Worm (Caenorhabditis elegans) whole organism, young adult: ENCODE results near the gene srlf-3.

Source experiments
- B0019.2 ChIP-seq: fragments of 200-800 bp; sonication (Bioruptor generic); conservative IDR thresholded peaks from 2 replicates; pipeline ENCODE4 v1.3.6; 2022; ENCODE audit warnings: missing genetic modification reagents, missing genetic modification characterization, missing compliant biosample characterization
- B0035.1 ChIP-seq: sonication (generic microtip); optimal IDR thresholded peaks from 2 replicates; lab custom pipeline; 2016; ENCODE audit warnings: missing genetic modification characterization, mild to moderate bottlenecking, missing compliant biosample characterization, missing genotype, missing genetic modification reagents
- F23B12.7 ChIP-seq: sonication (generic microtip); optimal IDR thresholded peaks from 2 replicates; lab custom pipeline; 2017; ENCODE audit warnings: missing genetic modification characterization, mild to moderate bottlenecking, missing compliant biosample characterization, antibody characterized with exemption, moderate library complexity; ENCODE audit not compliant: insufficient read depth
- F37B4.10 ChIP-seq: fragments of 200-800 bp; sonication (Bioruptor generic); IDR thresholded peaks from 2 replicates; pipeline ENCODE4 v1.3.6; 2022; ENCODE audit warnings: missing genetic modification characterization, missing compliant biosample characterization
- F57C9.4 ChIP-seq: sonication (generic microtip); optimal IDR thresholded peaks from 2 replicates; lab custom pipeline; 2017; ENCODE audit warnings: mild to moderate bottlenecking, missing genetic modification characterization, missing compliant biosample characterization
- K11D2.4 ChIP-seq: fragments of 200-800 bp; sonication (Bioruptor generic); IDR thresholded peaks from 2 replicates; pipeline ENCODE4 v1.3.6; 2022; ENCODE audit warnings: missing genetic modification reagents, missing genetic modification characterization, missing compliant biosample characterization
- T26A5.8 ChIP-seq: sonication (generic microtip); optimal IDR thresholded peaks from 2 replicates; lab custom pipeline; 2016; ENCODE audit warnings: missing genetic modification characterization, missing compliant biosample characterization
- Y53F4B.3 ChIP-seq: fragments of 200-800 bp; sonication (Bioruptor generic); IDR thresholded peaks from 2 replicates; pipeline ENCODE4 v1.3.6; 2022; ENCODE audit warnings: missing genetic modification reagents, missing genetic modification characterization, missing compliant biosample characterization
- Y53G8AR.9 ChIP-seq: fragments of 200-800 bp; sonication (Bioruptor generic); conservative IDR thresholded peaks from 2 replicates; pipeline ENCODE4 v1.3.6; 2022; ENCODE audit warnings: missing genetic modification reagents, missing genetic modification characterization, missing compliant biosample characterization
- Y56A3A.18 ChIP-seq: fragments of 200-800 bp; sonication (Bioruptor generic); IDR thresholded peaks from 2 replicates; pipeline ENCODE4 v1.3.6; 2022; ENCODE audit warnings: missing genetic modification reagents, missing genetic modification characterization, missing compliant biosample characterization
- ZK185.1 ChIP-seq: sonication (generic microtip); optimal IDR thresholded peaks from 2 replicates; lab custom pipeline; 2016; ENCODE audit warnings: mild to moderate bottlenecking, missing genetic modification characterization, missing compliant biosample characterization; ENCODE audit not compliant: poor library complexity, severe bottlenecking
- aptf-2 ChIP-seq: fragments of 200-800 bp; sonication (Bioruptor generic); conservative IDR thresholded peaks from 2 replicates; pipeline ENCODE4 v1.3.6; 2022; ENCODE audit warnings: missing genetic modification reagents, missing genetic modification characterization, missing compliant biosample characterization
- aptf-3 ChIP-seq: fragments of 200-800 bp; sonication (Bioruptor generic); IDR thresholded peaks from 2 replicates; pipeline ENCODE4 v1.3.6; 2022; ENCODE audit warnings: missing genetic modification characterization, missing compliant biosample characterization
- athp-1 ChIP-seq: sonication (generic microtip); optimal IDR thresholded peaks from 2 replicates; lab custom pipeline; 2017; ENCODE audit warnings: mild to moderate bottlenecking, missing genetic modification characterization, missing compliant biosample characterization
- attf-3 ChIP-seq: fragments of 200-800 bp; sonication (Bioruptor generic); conservative IDR thresholded peaks from 2 replicates; pipeline ENCODE4 v1.3.6; 2022; ENCODE audit warnings: missing genetic modification reagents, missing genetic modification characterization, missing compliant biosample characterization
- bed-2 ChIP-seq: fragments of 200-800 bp; sonication (Bioruptor generic); IDR thresholded peaks from 2 replicates; pipeline ENCODE4 v1.3.6; 2022; ENCODE audit warnings: missing genetic modification reagents, missing genetic modification characterization, missing compliant biosample characterization
- ccch-3 ChIP-seq: fragments of 200-800 bp; sonication (Bioruptor generic); optimal IDR thresholded peaks from 2 replicates; lab custom pipeline; 2018; ENCODE audit warnings: mild to moderate bottlenecking, missing genetic modification characterization, missing compliant biosample characterization
- ceh-58 ChIP-seq: fragments of 200-800 bp; sonication (Bioruptor generic); IDR thresholded peaks from 2 replicates; pipeline ENCODE4 v1.3.6; 2022; ENCODE audit warnings: missing genetic modification characterization, missing compliant biosample characterization
- ceh-79 ChIP-seq: sonication (generic microtip); optimal IDR thresholded peaks from 2 replicates; lab custom pipeline; 2017; ENCODE audit warnings: mild to moderate bottlenecking, missing genetic modification characterization, missing compliant biosample characterization
- dpl-1 ChIP-seq: fragments of 150-350 bp; optimal IDR thresholded peaks from 2 replicates; lab custom pipeline; 2014; ENCODE audit warnings: missing biosample characterization, missing genetic modification reagents, missing genetic modification characterization
- efl-1 ChIP-seq: fragments of 150-350 bp; optimal IDR thresholded peaks from 2 replicates; lab custom pipeline; 2014; ENCODE audit warnings: missing biosample characterization, missing genetic modification reagents, missing genetic modification characterization
- hlh-12 ChIP-seq: sonication (generic microtip); optimal IDR thresholded peaks from 2 replicates; lab custom pipeline; 2016; ENCODE audit warnings: missing genetic modification characterization, missing compliant biosample characterization
- hrde-1 ChIP-seq: sonication (generic microtip); optimal IDR thresholded peaks from 2 replicates; lab custom pipeline; 2016; ENCODE audit warnings: missing genetic modification characterization, mild to moderate bottlenecking, missing compliant biosample characterization, moderate library complexity, missing genotype, missing genetic modification reagents, borderline replicate concordance
- let-607 ChIP-seq, 2 experiments: fragments of 200-800 bp in 1 of 2; sonication (Bioruptor generic) in 1 of 2; sonication (generic microtip) in 1 of 2; optimal IDR thresholded peaks; 2 replicates each; lab custom pipeline; 2016 to 2018; ENCODE audit warnings: mild to moderate bottlenecking in 2 of 2, missing compliant biosample characterization in 2 of 2, missing genetic modification characterization in 2 of 2, moderate library complexity in 2 of 2, missing genotype in 1 of 2
- lin-40 ChIP-seq: sonication (generic microtip); optimal IDR thresholded peaks from 2 replicates; lab custom pipeline; 2016; ENCODE audit warnings: missing genetic modification characterization, mild to moderate bottlenecking, missing compliant biosample characterization, missing genotype, missing genetic modification reagents
- lsl-1 ChIP-seq: fragments of 200-800 bp; sonication (Bioruptor generic); optimal IDR thresholded peaks from 2 replicates; lab custom pipeline; 2018; ENCODE audit warnings: mild to moderate bottlenecking, missing genetic modification characterization, moderate library complexity, missing compliant biosample characterization
- lsy-27 ChIP-seq: sonication (generic microtip); optimal IDR thresholded peaks from 2 replicates; lab custom pipeline; 2017; ENCODE audit warnings: missing genetic modification characterization, mild to moderate bottlenecking, missing compliant biosample characterization, antibody characterized with exemption, missing genotype, borderline replicate concordance; ENCODE audit not compliant: insufficient read depth
- madf-10 ChIP-seq: sonication (generic microtip); optimal IDR thresholded peaks from 2 replicates; lab custom pipeline; 2016; ENCODE audit warnings: mild to moderate bottlenecking, missing genetic modification characterization, missing compliant biosample characterization
- mcd-1 ChIP-seq: fragments of 200-800 bp; sonication (Bioruptor generic); IDR thresholded peaks from 2 replicates; pipeline ENCODE4 v1.3.6; 2022; ENCODE audit warnings: missing genetic modification reagents, missing genetic modification characterization, missing compliant biosample characterization
- nhr-27 ChIP-seq: fragments of 200-800 bp; sonication (Bioruptor generic); optimal IDR thresholded peaks from 2 replicates; lab custom pipeline; 2018; ENCODE audit warnings: mild to moderate bottlenecking, missing genetic modification characterization, moderate library complexity, missing compliant biosample characterization
- nhr-80 ChIP-seq: sonication (generic microtip); optimal IDR thresholded peaks from 2 replicates; lab custom pipeline; 2016; ENCODE audit warnings: missing genetic modification characterization, missing compliant biosample characterization
- rpc-1 ChIP-seq, 2 experiments: fragments of 150-350 bp in 1 of 2; sonication (generic microtip) in 1 of 2; optimal IDR thresholded peaks; 2 replicates each; lab custom pipeline; 2014 to 2018; ENCODE audit warnings: missing biosample characterization in 1 of 2, missing genetic modification characterization in 1 of 2, missing genetic modification reagents in 1 of 2, missing genotype in 1 of 2
- tbp1 ChIP-seq: fragments of 200-800 bp; sonication (Bioruptor generic); optimal IDR thresholded peaks from 2 replicates; lab custom pipeline; 2018; ENCODE audit warnings: mild to moderate bottlenecking, missing genetic modification characterization, missing compliant biosample characterization
- tbx-9 ChIP-seq: sonication (generic microtip); optimal IDR thresholded peaks from 2 replicates; lab custom pipeline; 2016; ENCODE audit warnings: borderline replicate concordance, missing genetic modification characterization, inconsistent platforms, missing compliant biosample characterization
- tlf-1 ChIP-seq: fragments of 200-800 bp; sonication (Bioruptor generic); optimal IDR thresholded peaks from 2 replicates; lab custom pipeline; 2018; ENCODE audit warnings: mild to moderate bottlenecking, missing genetic modification characterization, missing compliant biosample characterization
- ztf-25 ChIP-seq: fragments of 200-800 bp; sonication (Bioruptor generic); IDR thresholded peaks from 2 replicates; pipeline ENCODE4 v1.3.6; 2022; ENCODE audit warnings: missing genetic modification reagents, missing genetic modification characterization, missing compliant biosample characterization
- ztf-28 ChIP-seq: fragments of 200-800 bp; sonication (Bioruptor generic); IDR thresholded peaks from 2 replicates; pipeline ENCODE4 v1.3.6; 2022; ENCODE audit warnings: missing genetic modification reagents, missing genetic modification characterization, missing compliant biosample characterization

srlf-3 gene

DNA sequence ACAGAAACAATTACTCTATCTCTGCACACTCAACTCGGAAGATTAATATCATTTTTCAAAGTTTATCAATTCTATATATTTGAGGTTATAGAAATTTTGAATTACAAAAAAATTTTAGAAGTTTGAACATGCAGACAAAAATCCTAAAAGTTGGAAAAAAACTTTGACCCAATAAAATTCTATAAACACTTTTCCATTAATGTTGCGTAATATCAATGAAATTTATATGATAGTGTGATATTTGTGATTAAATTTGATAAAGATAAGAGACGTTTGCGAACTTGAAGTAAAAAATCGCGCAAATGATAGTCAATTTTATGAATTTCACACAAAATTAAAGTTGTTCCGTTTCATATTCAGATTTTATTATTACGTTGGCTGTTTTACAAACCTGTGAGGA lies 33.2 kb upstream of the srlf-3 start:
- peak; percentile 3 for TF ChIP-seq nhr-80 (tag; lab: Kevin White, UChicago)
- no peak for TF ChIP-seq B0035.1 (tag; lab: Kevin White, UChicago)

DNA sequence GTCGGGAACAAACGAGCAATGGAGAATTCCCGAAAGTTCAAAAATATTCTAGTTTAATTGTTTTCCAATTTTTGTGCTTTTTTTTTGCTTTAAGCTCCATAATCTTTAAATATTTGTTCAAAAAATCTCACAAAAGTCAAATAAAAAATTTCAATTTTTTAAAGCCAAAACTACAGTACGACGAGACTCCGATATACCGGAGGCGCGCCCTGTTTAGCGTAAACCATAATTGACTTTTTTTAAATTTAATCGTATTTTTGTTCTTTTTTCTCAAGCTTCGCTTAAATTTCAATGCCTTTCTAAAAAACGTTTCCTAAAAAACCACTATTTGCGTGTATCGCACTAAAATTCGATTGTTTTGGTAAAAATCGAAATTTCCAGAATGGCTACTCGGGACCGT lies 30.4 kb upstream of the srlf-3 start, which contains the start of gene syx-4:
syx-4 (plus strand) TSS at position 382 of the 400 bp plus-strand sequence.
- no peak for TF ChIP-seq lsy-27 (tag; lab: Kevin White, UChicago)
- TF ChIP-seq mcd-1 (GFP tag; lab: Robert Waterston, UW): no peak
- TF ChIP-seq B0019.2: no peak
- no peak for TF ChIP-seq ztf-28 (GFP tag; lab: Robert Waterston, UW)
- peak; percentile 82 for TF ChIP-seq attf-3 (GFP tag; lab: Robert Waterston, UW)
- peak; percentile 25 for TF ChIP-seq lsl-1 (GFP tag; lab: Kevin White, UChicago)
- TF ChIP-seq ceh-79 (tag; lab: Kevin White, UChicago): no peak
- TF ChIP-seq F23B12.7: no peak
- no peak for TF ChIP-seq hrde-1 (tag; lab: Kevin White, UChicago)
- TF ChIP-seq madf-10: no peak
- TF ChIP-seq athp-1 (tag; lab: Kevin White, UChicago): no peak
- TF ChIP-seq Y53G8AR.9 (GFP tag; lab: Robert Waterston, UW): no peak
- no peak for TF ChIP-seq let-607 (tag; optimal IDR thresholded peaks at IDR 0.05; lab: Kevin White, UChicago)
- TF ChIP-seq ztf-25: no peak
- TF ChIP-seq nhr-80 (tag; lab: Kevin White, UChicago): no peak
- no peak for TF ChIP-seq F57C9.4 (tag; lab: Kevin White, UChicago)
- TF ChIP-seq, all 124 proteins: peak for 2

DNA sequence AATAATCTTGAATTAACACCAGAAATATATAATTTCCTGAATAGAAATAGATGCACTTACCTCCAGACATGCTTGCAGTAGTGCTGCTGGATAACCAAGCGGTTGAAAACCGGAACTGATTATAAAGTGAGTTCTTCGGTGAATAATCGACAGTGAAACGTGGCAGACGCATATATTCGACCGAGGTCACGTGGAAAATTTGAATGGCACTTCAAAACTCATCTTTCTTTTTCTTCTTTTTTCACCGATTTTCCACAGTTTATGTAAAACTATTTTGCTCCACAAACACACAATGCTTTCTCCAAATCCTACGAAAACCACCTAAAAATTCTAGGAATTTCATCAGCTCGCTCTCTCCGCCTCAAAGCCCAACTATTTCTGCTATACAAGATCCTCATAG lies 27.1 kb upstream of the srlf-3 start, which contains the start of gene ant-1.4:
ant-1.4 (minus strand) TSS at position 101 of the 400 bp plus-strand sequence.
- no peak for TF ChIP-seq F37B4.10 (GFP tag; lab: Robert Waterston, UW)
- TF ChIP-seq aptf-3 (GFP tag; lab: Robert Waterston, UW): no peak
- no peak for TF ChIP-seq hlh-12 (tag; lab: Kevin White, UChicago)

DNA sequence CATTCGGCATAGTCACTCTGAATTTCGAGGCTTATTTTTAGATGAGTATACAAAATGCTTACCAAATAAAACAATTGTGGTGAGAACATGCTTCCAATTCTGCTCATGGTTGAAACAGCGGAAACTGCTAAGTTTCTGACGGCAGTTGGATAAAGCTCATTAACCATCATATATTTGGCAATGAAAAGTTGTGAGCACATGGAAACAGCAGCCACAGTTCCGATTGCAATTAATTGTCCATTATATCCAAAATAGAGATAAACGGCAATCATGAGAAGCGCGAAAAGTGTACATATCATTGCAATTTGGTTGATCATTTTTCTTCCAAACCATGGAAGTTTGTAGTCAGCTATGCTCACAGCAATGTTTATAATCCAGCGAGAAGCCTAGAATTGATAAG lies 26.1 kb upstream of the srlf-3 start:
- TF ChIP-seq tlf-1 (no peak), bed-2 (GFP tag; lab: Robert Waterston, UW) (no peak), T26A5.8 (tag; lab: Kevin White, UChicago) (no peak), nhr-27 (no peak), Y53F4B.3 (GFP tag; lab: Robert Waterston, UW) (no peak), rpc-1 (optimal IDR thresholded peaks at IDR 0.05; lab: Kevin White, UChicago) (no peak), rpc-1 (tag; optimal IDR thresholded peaks at IDR 0.05; lab: Kevin White, UChicago) (no peak), dpl-1 (no peak), ccch-3 (GFP tag; lab: Kevin White, UChicago) (no peak), lin-40 (no peak), ZK185.1 (tag; lab: Kevin White, UChicago) (no peak), tbx-9 (tag; lab: Kevin White, UChicago) (no peak), K11D2.4 (GFP tag; lab: Robert Waterston, UW) (no peak), aptf-2 (GFP tag; lab: Robert Waterston, UW) (no peak), Y56A3A.18 (GFP tag; lab: Robert Waterston, UW) (no peak), mcd-1 (GFP tag; lab: Robert Waterston, UW) (no peak), efl-1 (GFP tag; lab: Kevin White, UChicago) (no peak), ceh-58 (no peak), tbp1 (GFP tag; lab: Kevin White, UChicago) (no peak)
